Fruit fly (Drosophila melanogaster) whole organism, embryonic: Measurements from ENCODE around the gene tw.
A peak's percentile ranks its signal among the peaks of the same experiment; 100 is the strongest.

ENCODE experiments used
- Aef1 ChIP-seq: fragments of 200-800 bp; sonication (Bioruptor generic); IDR thresholded peaks from 3 replicates; pipeline ENCODE4 v1.3.6; 2022; ENCODE audit warnings: missing biosample characterization, missing genetic modification characterization
- BEAF-32 ChIP-seq: fragments of 200-800 bp; sonication (Bioruptor generic); optimal IDR thresholded peaks from 3 replicates; lab custom pipeline; 2017; ENCODE audit warnings: missing biosample characterization, missing genetic modification characterization, mild to moderate bottlenecking, moderate library complexity, missing genetic modification reagents
- CG10209 ChIP-seq: fragments of 200-800 bp; sonication (Bioruptor generic); optimal IDR thresholded peaks from 3 replicates; lab custom pipeline; 2017; ENCODE audit warnings: missing biosample characterization, mild to moderate bottlenecking, missing genetic modification characterization, missing genetic modification reagents
- CG10366 ChIP-seq: fragments of 200-800 bp; sonication (Bioruptor generic); IDR thresholded peaks from 2 replicates; pipeline ENCODE4 v1.3.6; 2022; ENCODE audit warnings: missing biosample characterization, missing genetic modification characterization
- CG10543 ChIP-seq: fragments of 200-800 bp; sonication (Bioruptor generic); optimal IDR thresholded peaks from 3 replicates; lab custom pipeline; 2017; ENCODE audit warnings: missing biosample characterization, mild to moderate bottlenecking, missing genetic modification characterization, moderate library complexity
- CG10959 ChIP-seq: fragments of 200-800 bp; sonication (Bioruptor generic); IDR thresholded peaks from 2 replicates; pipeline ENCODE4 v1.3.6; 2022; ENCODE audit warnings: missing biosample characterization, missing genetic modification characterization
- CG11247 ChIP-seq: fragments of 200-800 bp; sonication (Bioruptor generic); IDR thresholded peaks from 2 replicates; pipeline ENCODE4 v1.3.6; 2022; ENCODE audit warnings: missing biosample characterization, missing genetic modification characterization
- CG11695 ChIP-seq: fragments of 200-800 bp; sonication (Bioruptor generic); IDR thresholded peaks from 3 replicates; pipeline ENCODE4 v1.3.6; 2022; ENCODE audit warnings: missing biosample characterization, missing genetic modification characterization
- CG12942 ChIP-seq: fragments of 200-800 bp; sonication (Bioruptor generic); optimal IDR thresholded peaks from 3 replicates; lab custom pipeline; 2016; ENCODE audit warnings: missing biosample characterization, missing genetic modification characterization
- CG13123 ChIP-seq: fragments of 200-800 bp; sonication (Bioruptor generic); optimal IDR thresholded peaks from 2 replicates; lab custom pipeline; 2016; ENCODE audit warnings: missing biosample characterization, missing genetic modification characterization
- CG1529 ChIP-seq: fragments of 200-800 bp; sonication (Bioruptor generic); optimal IDR thresholded peaks from 3 replicates; lab custom pipeline; 2018; ENCODE audit warnings: missing biosample characterization, missing genetic modification characterization
- CG16863 ChIP-seq: fragments of 200-800 bp; sonication (Bioruptor generic); optimal IDR thresholded peaks from 3 replicates; lab custom pipeline; 2016; ENCODE audit warnings: missing biosample characterization, missing genetic modification characterization
- CG17385 ChIP-seq: fragments of 200-800 bp; sonication (Bioruptor generic); optimal IDR thresholded peaks from 3 replicates; lab custom pipeline; 2018; ENCODE audit warnings: missing biosample characterization, mild to moderate bottlenecking, missing genetic modification characterization
- CG1832 ChIP-seq: fragments of 200-800 bp; sonication (Bioruptor generic); optimal IDR thresholded peaks from 2 replicates; lab custom pipeline; 2017; ENCODE audit warnings: missing biosample characterization, mild to moderate bottlenecking, missing genetic modification characterization, inconsistent platforms
- CG2678 ChIP-seq: fragments of 200-800 bp; sonication (Bioruptor generic); optimal IDR thresholded peaks from 3 replicates; lab custom pipeline; 2019; ENCODE audit warnings: missing biosample characterization, mild to moderate bottlenecking, missing genetic modification characterization, moderate library complexity
- CG31224 ChIP-seq: fragments of 200-800 bp; sonication (Bioruptor generic); IDR thresholded peaks from 2 replicates; pipeline ENCODE4 v1.3.6; 2022; ENCODE audit warnings: missing biosample characterization, missing genetic modification characterization
- CG33557 ChIP-seq: fragments of 200-800 bp; sonication (Bioruptor generic); optimal IDR thresholded peaks from 2 replicates; lab custom pipeline; 2019; ENCODE audit warnings: missing biosample characterization, mild to moderate bottlenecking, missing genetic modification characterization, moderate library complexity
- CG7556 ChIP-seq: fragments of 200-800 bp; sonication (Bioruptor generic); optimal IDR thresholded peaks from 2 replicates; lab custom pipeline; 2017; ENCODE audit warnings: missing biosample characterization, mild to moderate bottlenecking, missing genetic modification characterization
- CG9932 ChIP-seq: fragments of 200-800 bp; sonication (Bioruptor generic); IDR thresholded peaks from 2 replicates; pipeline ENCODE4 v1.3.6; 2022; ENCODE audit warnings: missing biosample characterization, missing genetic modification characterization
- CTCF ChIP-seq: fragments of 200-800 bp; sonication (Bioruptor generic); optimal IDR thresholded peaks from 2 replicates; lab custom pipeline; 2017; ENCODE audit warnings: missing biosample characterization, mild to moderate bottlenecking, missing genetic modification characterization, moderate library complexity
- D19A ChIP-seq: fragments of 200-800 bp; optimal IDR thresholded peaks from 3 replicates; lab custom pipeline; 2019; ENCODE audit warnings: missing biosample characterization, mild to moderate bottlenecking, missing genetic modification characterization, moderate library complexity
- ERR ChIP-seq: fragments of 200-800 bp; sonication (Bioruptor generic); optimal IDR thresholded peaks from 2 replicates; lab custom pipeline; 2016; ENCODE audit warnings: missing biosample characterization, missing genetic modification characterization
- Fer1 ChIP-seq: fragments of 200-800 bp; sonication (Bioruptor generic); optimal IDR thresholded peaks from 2 replicates; lab custom pipeline; 2017; ENCODE audit warnings: missing biosample characterization, mild to moderate bottlenecking, missing genetic modification characterization
- HmgD ChIP-seq: fragments of 200-800 bp; sonication (Bioruptor generic); optimal IDR thresholded peaks from 3 replicates; lab custom pipeline; 2016; ENCODE audit warnings: missing biosample characterization, missing genetic modification characterization
- Hmr ChIP-seq: fragments of 200-800 bp; sonication (Bioruptor generic); optimal IDR thresholded peaks from 3 replicates; lab custom pipeline; 2017; ENCODE audit warnings: mild to moderate bottlenecking, missing biosample characterization, missing genetic modification reagents, missing genetic modification characterization
- Hmx ChIP-seq: fragments of 200-800 bp; sonication (Bioruptor generic); optimal IDR thresholded peaks from 2 replicates; lab custom pipeline; 2016; ENCODE audit warnings: missing biosample characterization, missing genetic modification characterization
- Hsf ChIP-seq: fragments of 200-800 bp; sonication (Bioruptor generic); optimal IDR thresholded peaks from 3 replicates; lab custom pipeline; 2016; ENCODE audit warnings: missing biosample characterization, missing genetic modification characterization
- Kr ChIP-seq: fragments of 200-800 bp; sonication (Bioruptor generic); optimal IDR thresholded peaks from 2 replicates; lab custom pipeline; 2017; ENCODE audit warnings: missing biosample characterization, mild to moderate bottlenecking, missing genetic modification characterization
- MBD-R2 ChIP-seq: fragments of 200-800 bp; sonication (Bioruptor generic); IDR thresholded peaks from 2 replicates; pipeline ENCODE4 v1.3.6; 2022; ENCODE audit warnings: missing biosample characterization, missing genetic modification characterization
- Pdp1 ChIP-seq, 2 experiments: fragments of 200-800 bp; sonication (Bioruptor generic); optimal IDR thresholded peaks; 3 replicates each; lab custom pipeline; 2016; ENCODE audit warnings: missing biosample characterization in 2 of 2, missing genetic modification characterization in 2 of 2, mild to moderate bottlenecking in 1 of 2, moderate library complexity in 1 of 2
- Ssrp ChIP-seq: fragments of 200-800 bp; sonication (Bioruptor generic); optimal IDR thresholded peaks from 2 replicates; lab custom pipeline; 2018; ENCODE audit warnings: missing biosample characterization, mild to moderate bottlenecking, missing genetic modification characterization, moderate library complexity
- Xbp1 ChIP-seq: fragments of 200-800 bp; sonication (Bioruptor generic); optimal IDR thresholded peaks from 3 replicates; lab custom pipeline; 2016; ENCODE audit warnings: missing biosample characterization, mild to moderate bottlenecking, missing genetic modification characterization
- chif ChIP-seq, 2 experiments: fragments of 200-800 bp; sonication (Bioruptor generic); optimal IDR thresholded peaks; 3 replicates each; lab custom pipeline; 2016; ENCODE audit warnings: missing biosample characterization in 2 of 2, missing genetic modification characterization in 2 of 2
- crc ChIP-seq: fragments of 200-800 bp; sonication (Bioruptor generic); optimal IDR thresholded peaks from 2 replicates; lab custom pipeline; 2016; ENCODE audit warnings: missing biosample characterization, missing genetic modification characterization
- cwo ChIP-seq: fragments of 200-800 bp; sonication (Bioruptor generic); optimal IDR thresholded peaks from 3 replicates; lab custom pipeline; 2017; ENCODE audit warnings: missing biosample characterization, missing genetic modification characterization, mild to moderate bottlenecking, moderate library complexity, missing genetic modification reagents
- dpn ChIP-seq, 2 experiments: fragments of 200-800 bp; sonication (Bioruptor generic); optimal IDR thresholded peaks; 3 replicates each; lab custom pipeline; 2016; ENCODE audit warnings: missing biosample characterization in 2 of 2, missing genetic modification characterization in 2 of 2
- gfzf ChIP-seq: fragments of 200-800 bp; sonication (Bioruptor generic); optimal IDR thresholded peaks from 2 replicates; lab custom pipeline; 2016; ENCODE audit warnings: missing biosample characterization, mild to moderate bottlenecking, missing genetic modification characterization, moderate library complexity
- gro ChIP-seq: fragments of 200-800 bp; sonication (Bioruptor generic); optimal IDR thresholded peaks from 2 replicates; lab custom pipeline; 2016; ENCODE audit warnings: missing biosample characterization, missing genetic modification characterization
- gt ChIP-seq: fragments of 200-800 bp; sonication (Bioruptor generic); IDR thresholded peaks from 2 replicates; pipeline ENCODE4 v1.3.6; 2022; ENCODE audit warnings: missing biosample characterization, missing genetic modification characterization
- lab ChIP-seq: fragments of 200-800 bp; sonication (Bioruptor generic); optimal IDR thresholded peaks from 3 replicates; lab custom pipeline; 2017; ENCODE audit warnings: missing biosample characterization, missing genetic modification characterization, mild to moderate bottlenecking, moderate library complexity, missing genetic modification reagents
- lov ChIP-seq, 2 experiments: fragments of 200-800 bp in 1 of 2; fragments of >200 bp in 1 of 2; sonication (Bioruptor generic) in 1 of 2; IDR thresholded peaks in 1 of 2; optimal IDR thresholded peaks in 1 of 2; 2 replicates in 1 of 2; 3 replicates in 1 of 2; pipeline versions ENCODE4 v1.3.6 to Lab custom; 2017 to 2022; ENCODE audit warnings: missing biosample characterization in 1 of 2, missing genetic modification characterization in 1 of 2
- otp ChIP-seq: fragments of 200-800 bp; sonication (Bioruptor generic); IDR thresholded peaks from 3 replicates; pipeline ENCODE4, ENCODE4 v1.3.6; 2022; ENCODE audit warnings: missing biosample characterization, missing genetic modification characterization
- pita ChIP-seq: fragments of 200-800 bp; sonication (Bioruptor generic); optimal IDR thresholded peaks from 2 replicates; lab custom pipeline; 2017; ENCODE audit warnings: missing biosample characterization, mild to moderate bottlenecking, missing genetic modification characterization
- pnt ChIP-seq: fragments of 200-800 bp; sonication (Bioruptor generic); optimal IDR thresholded peaks from 3 replicates; lab custom pipeline; 2016; ENCODE audit warnings: missing biosample characterization, missing genetic modification characterization
- pros ChIP-seq: fragments of 200-800 bp; sonication (Bioruptor generic); optimal IDR thresholded peaks from 3 replicates; lab custom pipeline; 2019; ENCODE audit warnings: missing biosample characterization, mild to moderate bottlenecking, missing genetic modification characterization, moderate library complexity
- sna ChIP-seq: fragments of 200-800 bp; sonication (Bioruptor generic); IDR thresholded peaks from 2 replicates; pipeline ENCODE4 v1.3.6; 2022; ENCODE audit warnings: missing biosample characterization, missing genetic modification characterization; ENCODE audit not compliant: partially characterized antibody
- usp ChIP-seq: fragments of >200 bp; optimal IDR thresholded peaks from 2 replicates; lab custom pipeline; 2017; ENCODE audit warnings: missing biosample characterization, missing genetic modification characterization

The tw gene

dm6 chrX:835965-836690, 51.6 kb downstream of the tw start (continued):
- TF ChIP-seq pita (GFP tag; lab: Kevin White, UChicago) (no peak), CG11247 (no peak), CG33557 (no peak), CG11695 (no peak), CG9932 (GFP tag; lab: Robert Waterston, UW) (no peak), D19A (tag; lab: Kevin White, UChicago) (no peak), CTCF (GFP tag; lab: Kevin White, UChicago) (no peak), gt (no peak), CG1529 (GFP tag; lab: Kevin White, UChicago) (no peak), HmgD (GFP tag; lab: Kevin White, UChicago) (no peak), CG12942 (GFP tag; lab: Kevin White, UChicago) (no peak), Aef1 (no peak), Pdp1 (GFP tag; optimal IDR thresholded peaks at IDR 0.05; lab: Kevin White, UChicago) (peak in 1 of 2 experiments; percentile 11), otp (no peak), CG31224 (GFP tag; lab: Robert Waterston, UW) (no peak), usp (no peak), Hmx (GFP tag; lab: Kevin White, UChicago) (no peak), CG17385 (GFP tag; lab: Kevin White, UChicago) (no peak), Xbp1 (GFP tag; lab: Kevin White, UChicago) (no peak), pros (peak; percentile 72), CG10543 (no peak), lab (GFP tag; lab: Kevin White, UChicago) (no peak), MBD-R2 (no peak), Kr (GFP tag; lab: Kevin White, UChicago) (no peak), sna (0 out of 2 replicates have a peak, but pooled peaks have one; percentile 13), crc (GFP tag; lab: Kevin White, UChicago) (no peak), CG10959 (GFP tag; lab: Robert Waterston, UW) (no peak), CG7556 (no peak), CG1832 (no peak), dpn (GFP tag; optimal IDR thresholded peaks at IDR 0.05; lab: Kevin White, UChicago) (no peak), lov (optimal IDR thresholded peaks at IDR 0.05; lab: Kevin White, UChicago) (no peak), lov (GFP tag; IDR thresholded peaks at IDR 0.05; lab: Robert Waterston, UW) (no peak), CG10209 (GFP tag; lab: Kevin White, UChicago) (no peak), pnt (GFP tag; lab: Kevin White, UChicago) (no peak), CG13123 (GFP tag; lab: Kevin White, UChicago) (no peak), Hmr (GFP tag; lab: Kevin White, UChicago) (no peak), BEAF-32 (peak; percentile 28), chif (GFP tag; optimal IDR thresholded peaks at IDR 0.05; lab: Kevin White, UChicago) (no peak), gro (no peak), Hsf (GFP tag; lab: Kevin White, UChicago) (no peak), CG10366 (GFP tag; lab: Robert Waterston, UW) (peak; percentile 20; the same call in 1 of the 2 replicates), ERR (GFP tag; lab: Kevin White, UChicago) (no peak), gfzf (no peak), Fer1 (GFP tag; lab: Kevin White, UChicago) (no peak), CG16863 (GFP tag; lab: Kevin White, UChicago) (no peak), CG2678 (tag; lab: Kevin White, UChicago) (no peak), cwo (no peak), Ssrp (tag; lab: Kevin White, UChicago) (no peak)
